Fruit fly (Drosophila melanogaster) whole organism, embryonic: ENCODE results near the gene mfas.
A peak's percentile ranks its signal among the peaks of the same experiment; 100 is the strongest.

Experiments
- CG12769 ChIP-seq: fragments of 200-800 bp; sonication (Bioruptor generic); optimal IDR thresholded peaks from 2 replicates; lab custom pipeline; 2019; ENCODE audit warnings: missing biosample characterization, mild to moderate bottlenecking, missing genetic modification characterization, moderate library complexity
- CG13775 ChIP-seq: fragments of 200-800 bp; sonication (Bioruptor generic); optimal IDR thresholded peaks from 3 replicates; lab custom pipeline; 2017; ENCODE audit warnings: missing biosample characterization, mild to moderate bottlenecking, missing genetic modification characterization
- CG18764 ChIP-seq: fragments of 200-800 bp; sonication (Bioruptor generic); optimal IDR thresholded peaks from 3 replicates; lab custom pipeline; 2016; ENCODE audit warnings: missing biosample characterization, missing genetic modification characterization
- CG34376 ChIP-seq: fragments of 200-800 bp; sonication (Bioruptor generic); optimal IDR thresholded peaks from 2 replicates; lab custom pipeline; 2018; ENCODE audit warnings: missing biosample characterization, mild to moderate bottlenecking, missing genetic modification characterization
- Dll ChIP-seq: fragments of 200-800 bp; sonication (Bioruptor generic); IDR thresholded peaks from 4 replicates; pipeline ENCODE4 v1.3.6; 2022; ENCODE audit warnings: missing biosample characterization, missing genetic modification characterization; ENCODE audit not compliant: partially characterized antibody
- HLHmδ ChIP-seq: fragments of 200-800 bp; sonication (Bioruptor generic); optimal IDR thresholded peaks from 2 replicates; lab custom pipeline; 2018; ENCODE audit warnings: missing biosample characterization, mild to moderate bottlenecking, missing genetic modification characterization, moderate library complexity
- Hey ChIP-seq: fragments of 200-800 bp; sonication (Bioruptor generic); optimal IDR thresholded peaks from 3 replicates; lab custom pipeline; 2018; ENCODE audit warnings: missing biosample characterization, mild to moderate bottlenecking, missing genetic modification characterization
- Lim3 ChIP-seq: fragments of 200-800 bp; sonication (Bioruptor generic); IDR thresholded peaks from 2 replicates; pipeline ENCODE4 v1.3.6; 2022; ENCODE audit warnings: missing biosample characterization, missing genetic modification characterization
- br ChIP-seq: fragments of >200 bp; optimal IDR thresholded peaks from 2 replicates; lab custom pipeline; 2017
- danr ChIP-seq: fragments of 200-800 bp; sonication (Bioruptor generic); IDR thresholded peaks from 2 replicates; pipeline ENCODE4 v1.3.6; 2022; ENCODE audit warnings: missing biosample characterization, missing genetic modification characterization
- ind ChIP-seq: fragments of 200-800 bp; sonication (Bioruptor generic); optimal IDR thresholded peaks from 3 replicates; lab custom pipeline; 2016; ENCODE audit warnings: missing biosample characterization, missing genetic modification characterization
- odd ChIP-seq: fragments of 200-800 bp; sonication (Bioruptor generic); optimal IDR thresholded peaks from 2 replicates; lab custom pipeline; 2017; ENCODE audit warnings: missing biosample characterization, mild to moderate bottlenecking, missing genetic modification characterization
- pum ChIP-seq: fragments of 200-800 bp; sonication (Bioruptor generic); optimal IDR thresholded peaks from 2 replicates; lab custom pipeline; 2016; ENCODE audit warnings: missing biosample characterization, missing genetic modification characterization
- ttk ChIP-seq: fragments of 200-800 bp; sonication (Bioruptor generic); IDR thresholded peaks from 2 replicates; pipeline ENCODE4 v2.1.2; 2022; ENCODE audit warnings: missing biosample characterization, missing genetic modification characterization

DNA sequence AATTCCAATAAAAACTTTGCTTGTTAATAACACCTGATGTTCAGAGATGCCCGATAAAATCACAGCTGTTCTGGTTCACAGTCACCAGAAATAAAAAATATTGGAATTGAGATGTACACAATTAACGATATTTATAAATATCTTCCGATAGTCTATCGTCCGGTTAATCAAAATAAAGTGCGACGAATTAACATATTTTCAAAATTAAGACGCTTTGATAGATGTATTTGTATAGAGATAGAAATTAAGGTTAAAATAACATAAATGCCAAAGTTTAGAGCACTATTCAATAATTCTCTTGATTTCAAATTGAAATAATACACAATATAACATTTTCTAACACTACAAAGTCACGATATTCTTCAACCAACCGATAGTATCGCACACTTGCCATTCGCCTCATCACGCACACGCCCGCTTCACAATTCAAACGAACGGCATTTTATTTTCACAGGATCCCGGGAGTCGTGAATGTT, 30.3 kb downstream of the mfas start, which contains the start of the genes CG3281 and aurA:
- no peak for TF ChIP-seq Hey (tag; lab: Kevin White, UChicago)
- no peak for TF ChIP-seq Lim3 (GFP tag; lab: Robert Waterston, UW)
- TF ChIP-seq ttk (GFP tag; lab: Robert Waterston, UW), result peak; percentile 50
- peak; percentile 64 for TF ChIP-seq CG18764 (GFP tag; lab: Kevin White, UChicago)
- peak; percentile 77 for TF ChIP-seq CG13775 (GFP tag; lab: Kevin White, UChicago)
- peak; percentile 99 for TF ChIP-seq Dll (GFP tag; lab: Robert Waterston, UW)
- TF ChIP-seq pum (GFP tag; lab: Kevin White, UChicago), result peak; percentile 79
- peak; percentile 72 for TF ChIP-seq CG34376 (GFP tag; lab: Kevin White, UChicago)
- TF ChIP-seq ind, result peak; percentile 76
- TF ChIP-seq odd (GFP tag; lab: Kevin White, UChicago), result no peak
- TF ChIP-seq danr (GFP tag; lab: Robert Waterston, UW), result no peak
- no peak for TF ChIP-seq br (lab: Kevin White, UChicago)
- no peak for TF ChIP-seq CG12769 (tag; lab: Kevin White, UChicago)
- TF ChIP-seq HLHmδ, result no peak
